Fruit fly (Drosophila melanogaster) S2 (cell line): ENCODE measurements around the gene CG44405.

Experiments used
- CG8478 ChIP-seq: fragments of >200 bp; optimal IDR thresholded peaks from 2 replicates; lab custom pipeline; 2018
- CTCF ChIP-seq, 2 experiments: fragments of >200 bp; optimal IDR thresholded peaks; 2 replicates each; lab custom pipeline; 2018

CG44405 gene

DNA sequence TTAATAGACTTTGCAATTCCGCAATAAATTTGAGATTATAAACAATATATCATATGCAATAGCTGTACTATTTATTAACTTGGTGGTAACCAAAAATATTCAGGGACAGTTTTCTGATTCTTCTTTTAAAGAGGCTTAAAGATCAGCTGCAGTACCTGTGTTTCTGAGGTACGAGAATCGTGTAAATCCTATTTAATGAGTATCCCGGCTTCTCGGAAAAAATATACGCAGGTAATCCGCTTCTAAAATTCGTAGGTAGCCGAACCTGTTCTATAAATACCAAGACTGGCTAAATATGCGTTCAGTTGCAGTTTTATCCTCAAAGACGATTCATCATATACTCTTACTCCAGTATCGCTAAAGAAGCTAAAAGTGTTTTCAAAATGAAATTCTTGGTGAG lies 12.5 kb downstream of the CG44405 start, which contains the start of gene CG4440:
CG4440 (plus strand) TSS at position 301 of the 400 bp plus-strand sequence.
- no peak for TF ChIP-seq CTCF (optimal IDR thresholded peaks at IDR 0.05; lab: Kevin White, UChicago)
- no peak for TF ChIP-seq CG8478 (lab: Kevin White, UChicago)

DNA sequence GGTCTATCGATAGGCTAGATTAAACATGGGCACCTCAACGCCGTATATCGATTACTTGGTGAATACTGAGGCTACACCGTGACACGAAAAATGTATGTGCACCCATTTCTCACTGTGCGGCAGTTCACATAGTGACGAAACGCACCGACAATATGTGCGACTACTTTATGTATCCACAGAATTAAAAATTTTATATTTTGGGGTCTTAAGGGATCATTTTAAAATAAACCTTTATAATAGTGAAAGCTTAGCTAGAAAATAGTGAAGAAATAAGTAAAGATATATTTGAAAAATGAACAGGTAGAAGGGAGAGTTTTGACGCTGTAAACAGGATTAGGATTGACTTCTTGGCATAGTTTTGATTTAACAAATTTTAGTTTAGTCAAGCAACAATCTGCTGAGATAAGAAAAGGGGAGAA lies 13.0 kb downstream of the CG44405 start, which contains the start of gene mRpL4:
mRpL4 (minus strand) TSS at position 31 of the 419 bp plus-strand sequence.
- TF ChIP-seq CG8478 (lab: Kevin White, UChicago) (no peak), CTCF (optimal IDR thresholded peaks at IDR 0.05; lab: Kevin White, UChicago) (peak in 1 of 2 experiments; percentile 19)

DNA sequence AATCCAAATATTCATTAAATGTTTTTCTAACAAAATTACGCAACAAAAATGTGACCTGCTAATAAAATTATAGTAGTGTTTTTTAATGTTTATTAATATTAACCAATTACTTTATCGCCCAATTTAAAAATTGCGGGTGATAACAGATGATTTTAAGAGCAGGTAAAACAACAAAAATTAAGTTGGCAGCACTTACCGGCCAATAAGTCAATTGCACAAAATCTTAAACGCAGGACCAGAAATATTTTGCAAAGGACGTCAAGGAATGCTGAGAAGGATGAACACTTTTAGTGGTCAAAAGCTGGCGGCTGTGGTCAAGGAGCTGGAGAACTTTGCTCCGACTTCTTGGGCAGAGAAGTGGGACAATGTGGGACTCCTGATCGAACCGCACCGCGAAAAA lies 15.2 kb downstream of the CG44405 start, which contains the start of gene CG4278:
CG4278 (plus strand) TSS at position 178 of the 400 bp plus-strand sequence.
- no peak for TF ChIP-seq CG8478 (lab: Kevin White, UChicago)
- no peak for TF ChIP-seq CTCF (optimal IDR thresholded peaks at IDR 0.05; lab: Kevin White, UChicago)

DNA sequence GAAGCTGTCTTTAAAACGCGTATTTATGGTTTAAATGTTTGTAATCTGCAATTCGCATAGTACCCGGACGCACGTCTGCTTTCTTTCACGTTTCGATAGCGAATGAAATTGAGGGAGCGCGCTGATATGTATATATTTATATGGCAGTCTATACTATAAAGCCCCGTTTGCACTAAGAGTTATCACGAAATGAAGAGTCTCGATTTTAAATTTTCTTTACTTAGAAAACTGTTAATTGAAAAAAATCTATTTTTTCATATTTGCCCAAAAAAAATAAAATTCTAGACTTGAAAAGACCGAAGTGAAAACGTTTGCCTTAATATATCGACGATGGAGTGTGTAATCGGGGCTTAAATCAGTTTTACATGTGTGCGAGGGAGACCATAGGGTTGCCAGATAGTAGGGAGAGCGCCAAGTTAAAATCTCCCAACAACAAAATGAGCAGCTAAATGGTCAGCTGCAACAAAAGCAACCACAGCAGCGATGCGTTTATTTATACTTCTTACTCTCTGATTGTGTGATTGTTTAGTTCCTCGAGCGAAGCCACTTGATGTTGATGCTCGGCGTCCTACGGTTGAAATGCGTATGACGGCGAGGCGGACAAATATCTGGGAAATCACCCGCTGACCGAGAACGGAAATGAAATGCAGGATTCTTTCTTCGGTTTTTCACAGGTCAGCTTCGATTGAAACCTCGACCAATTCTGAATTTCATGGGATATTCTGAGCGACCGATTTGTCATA lies 16.4 kb downstream of the CG44405 start, which contains the start of gene cact:
cact (minus strand) TSS at position 693 of the 743 bp plus-strand sequence.
- TF ChIP-seq CG8478 (lab: Kevin White, UChicago), result no peak
- no peak for TF ChIP-seq CTCF (optimal IDR thresholded peaks at IDR 0.05; lab: Kevin White, UChicago)

DNA sequence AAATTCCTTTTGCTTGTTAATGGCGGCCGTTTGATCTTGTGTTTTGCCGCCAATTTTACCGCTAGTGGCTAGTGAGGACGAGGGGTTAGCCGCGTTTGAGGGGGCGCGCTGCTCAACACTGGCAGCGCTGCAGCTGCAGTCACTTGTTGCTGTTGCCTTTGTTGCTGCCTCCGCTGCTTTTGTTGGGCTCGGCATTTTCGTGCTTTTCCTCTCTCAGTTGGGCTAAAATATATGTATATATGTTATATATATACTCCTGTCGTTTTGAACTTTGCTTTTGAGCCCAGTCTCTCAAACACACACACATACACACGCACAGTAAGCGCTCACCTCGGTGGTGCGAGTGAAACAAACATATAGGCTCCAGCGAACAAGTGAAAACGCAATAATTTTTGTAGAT lies 17.3 kb downstream of the CG44405 start:
- TF ChIP-seq CTCF (optimal IDR thresholded peaks at IDR 0.05; lab: Kevin White, UChicago), result no peak
- TF ChIP-seq CG8478 (lab: Kevin White, UChicago), result no peak

DNA sequence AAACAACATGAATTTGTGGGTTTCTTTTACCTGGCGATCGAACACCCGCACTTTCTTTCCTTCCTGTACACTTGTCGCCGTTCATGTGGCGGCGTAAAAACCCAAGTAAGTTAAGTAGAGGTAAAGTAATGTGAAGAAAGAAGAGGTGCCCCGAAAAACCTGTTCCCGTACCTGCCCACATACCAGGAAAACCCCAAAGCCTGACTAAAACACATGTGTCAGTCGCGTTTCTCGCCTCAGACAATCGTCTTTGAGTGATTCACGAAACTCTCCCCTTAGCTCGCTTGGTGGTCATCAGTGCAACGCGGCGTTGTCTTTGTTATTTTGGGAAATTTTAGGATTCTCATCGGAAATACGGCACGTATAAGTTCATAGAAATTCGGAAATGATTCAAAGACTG lies 18.6 kb downstream of the CG44405 start:
- TF ChIP-seq CTCF (optimal IDR thresholded peaks at IDR 0.05; lab: Kevin White, UChicago) (no peak), CG8478 (lab: Kevin White, UChicago) (no peak)

DNA sequence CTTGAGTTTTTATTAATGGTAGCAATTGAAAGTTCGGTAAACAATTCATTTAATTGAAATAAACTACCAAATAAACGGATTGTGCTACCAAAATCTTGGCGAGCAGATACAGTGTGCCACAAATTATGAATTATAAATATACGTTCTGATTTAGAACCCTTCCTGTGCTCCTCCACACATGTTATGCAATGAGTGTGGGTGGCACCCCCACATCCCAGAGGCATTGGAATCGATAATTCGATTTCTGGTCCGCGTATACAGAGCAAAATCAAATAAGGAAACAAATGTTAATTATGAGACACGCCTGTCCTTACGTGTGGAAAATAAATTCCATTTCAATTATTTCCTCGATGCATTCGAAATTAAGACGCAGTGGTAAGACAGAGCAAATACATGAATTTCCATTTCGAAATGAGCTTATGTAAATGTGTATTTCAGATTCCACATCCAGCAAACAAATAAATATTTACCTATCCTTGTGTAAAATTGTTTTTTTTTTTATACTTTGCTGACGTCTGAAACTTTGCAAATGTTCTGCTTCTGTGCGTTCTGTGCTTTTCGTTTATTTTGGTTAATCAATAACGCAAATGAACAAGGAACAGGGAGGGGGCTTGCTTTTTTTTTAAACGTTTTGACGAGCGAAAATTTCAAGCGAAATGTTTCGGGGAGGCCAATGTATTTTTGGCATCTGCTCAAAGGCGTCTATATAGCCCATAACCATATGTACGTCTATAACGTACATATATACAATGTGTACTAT lies 20.1 kb downstream of the CG44405 start:
- TF ChIP-seq CTCF (optimal IDR thresholded peaks at IDR 0.05; lab: Kevin White, UChicago) (no peak), CG8478 (lab: Kevin White, UChicago) (no peak)

DNA sequence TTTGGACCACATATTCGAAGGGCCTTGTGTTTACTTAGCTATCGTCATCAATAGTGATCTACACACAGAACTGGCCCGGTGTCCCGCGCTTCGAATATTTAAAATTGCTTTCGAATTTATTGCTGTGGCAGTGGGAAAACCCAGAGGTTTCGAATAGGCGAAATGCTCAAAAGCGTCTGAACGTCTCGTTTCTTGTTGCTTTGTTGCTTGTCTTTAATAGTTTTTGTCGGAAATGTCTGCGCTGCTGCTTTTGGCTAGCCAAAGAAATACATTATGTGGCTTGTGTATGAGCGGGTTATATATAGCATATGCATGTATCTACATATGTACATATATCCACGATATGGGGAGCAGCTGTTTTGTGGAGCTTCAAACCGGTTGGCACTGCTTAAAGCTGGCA lies 20.9 kb downstream of the CG44405 start:
- TF ChIP-seq CG8478 (lab: Kevin White, UChicago) (no peak), CTCF (optimal IDR thresholded peaks at IDR 0.05; lab: Kevin White, UChicago) (no peak)

DNA sequence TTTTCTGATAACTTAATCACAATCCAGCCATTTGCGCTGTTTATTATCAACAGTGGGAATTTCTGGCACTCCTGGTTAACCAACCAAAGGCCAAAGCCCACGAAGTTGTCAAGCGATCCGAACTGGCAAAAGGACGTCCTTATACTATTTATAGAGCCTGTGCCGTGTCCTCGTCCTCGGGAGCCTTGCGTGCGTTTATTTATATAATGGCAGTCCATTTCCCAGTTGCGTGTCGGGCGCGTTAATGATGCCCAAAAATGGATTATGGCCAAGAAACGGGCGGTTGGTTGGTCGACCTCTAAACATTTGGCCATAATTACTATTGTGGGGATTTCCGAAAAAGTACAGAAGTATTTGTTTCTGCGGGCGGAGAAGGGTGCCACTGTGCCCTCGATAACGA lies 21.7 kb downstream of the CG44405 start:
- TF ChIP-seq CG8478 (lab: Kevin White, UChicago) (no peak), CTCF (optimal IDR thresholded peaks at IDR 0.05; lab: Kevin White, UChicago) (no peak)

DNA sequence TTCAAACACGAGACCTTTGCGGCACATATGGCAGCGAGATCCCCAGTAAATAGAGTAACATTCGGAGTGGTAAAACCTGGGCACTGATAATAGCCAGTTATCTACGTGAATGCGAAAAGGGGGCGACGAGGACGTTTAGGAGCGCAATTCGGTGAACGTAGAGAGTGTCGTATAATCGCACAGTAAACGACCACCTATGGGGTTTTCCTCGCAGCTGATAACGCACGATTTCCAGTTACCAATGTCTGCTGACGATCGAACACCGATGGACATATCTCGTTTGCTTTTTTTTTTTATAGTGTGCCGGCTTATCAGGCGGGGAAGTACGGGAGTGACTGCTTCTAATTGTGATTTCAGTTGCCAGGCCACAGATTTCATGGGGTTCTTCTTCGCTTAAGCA lies 22.4 kb downstream of the CG44405 start:
- TF ChIP-seq CG8478 (lab: Kevin White, UChicago), result no peak
- TF ChIP-seq CTCF (optimal IDR thresholded peaks at IDR 0.05; lab: Kevin White, UChicago), result no peak

DNA sequence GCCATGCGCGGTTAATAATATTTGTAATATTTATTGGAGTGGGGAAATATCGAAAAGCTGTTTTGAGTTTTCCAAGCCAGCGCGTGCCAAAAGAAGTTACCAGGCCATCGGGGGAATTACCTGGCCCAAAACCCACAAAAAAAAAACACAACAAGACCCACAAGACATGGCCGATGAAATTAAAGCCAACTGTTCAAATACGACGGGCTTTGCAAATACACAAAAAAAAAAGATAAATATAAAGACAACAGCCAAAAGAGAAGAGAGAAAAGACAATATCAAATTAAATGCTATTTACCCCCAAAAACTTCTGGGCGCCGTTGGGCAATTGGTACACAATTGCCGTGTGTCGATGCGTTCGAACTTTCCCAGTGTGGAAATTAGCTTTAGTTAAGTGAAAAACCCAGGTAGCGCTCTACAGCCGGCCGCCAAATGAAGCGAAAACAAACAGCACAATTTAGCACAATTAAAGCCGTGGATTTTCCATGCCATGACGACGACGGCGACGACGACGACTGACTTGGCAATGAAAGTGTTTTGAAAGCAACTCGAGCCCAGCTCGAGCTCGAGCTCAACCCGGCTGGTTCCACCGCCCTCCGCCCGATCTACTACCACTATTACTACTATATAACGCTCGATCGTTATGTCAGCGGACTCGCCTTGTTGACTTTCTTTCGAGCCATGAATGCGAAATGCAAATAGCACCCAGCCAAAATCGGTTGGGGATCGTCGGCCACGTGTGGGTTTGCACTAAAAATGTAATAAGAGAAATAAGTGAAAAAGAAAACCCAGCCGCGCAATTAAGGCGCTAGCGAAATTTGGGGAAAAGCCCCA lies 24.1 kb downstream of the CG44405 start:
- TF ChIP-seq CTCF (optimal IDR thresholded peaks at IDR 0.05; lab: Kevin White, UChicago) (no peak), CG8478 (lab: Kevin White, UChicago) (no peak)

DNA sequence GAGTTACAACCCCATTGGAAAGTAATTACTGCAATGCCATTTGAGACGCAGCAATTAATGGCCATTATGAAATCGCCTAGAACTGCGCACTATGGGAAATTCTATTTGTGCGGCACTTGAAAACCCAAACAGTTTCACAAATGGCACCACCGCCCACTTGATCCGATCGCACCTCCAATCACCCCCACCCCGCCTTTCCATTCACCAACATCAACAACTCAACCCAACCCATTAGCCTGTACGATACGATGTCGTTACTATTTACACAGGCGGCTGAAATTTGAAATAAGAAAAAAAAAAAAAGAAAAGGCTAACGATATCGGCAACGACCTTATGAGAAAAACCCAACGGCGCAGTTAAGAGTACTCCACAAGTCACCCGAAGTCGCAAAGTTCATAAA lies 25.0 kb downstream of the CG44405 start:
- no peak for TF ChIP-seq CTCF (optimal IDR thresholded peaks at IDR 0.05; lab: Kevin White, UChicago)
- no peak for TF ChIP-seq CG8478 (lab: Kevin White, UChicago)

DNA sequence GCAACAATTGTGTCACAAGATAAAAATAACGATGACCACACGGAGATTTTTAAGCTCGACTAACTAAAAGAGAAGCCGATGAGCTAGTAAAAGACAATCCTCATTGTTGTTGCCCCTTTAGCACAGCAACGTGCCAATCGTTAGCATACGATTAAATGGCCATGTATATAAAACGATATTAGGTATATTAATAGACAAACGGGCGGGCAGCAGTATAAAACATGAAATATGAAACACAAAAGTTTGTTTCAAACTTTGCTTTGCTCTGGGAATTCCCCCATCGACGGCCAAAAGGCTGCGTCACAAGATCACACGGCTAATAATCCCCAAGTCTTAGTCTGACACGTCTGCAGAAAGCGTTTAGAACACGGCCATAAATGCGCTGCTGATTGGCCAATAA lies 25.7 kb downstream of the CG44405 start:
- no peak for TF ChIP-seq CTCF (optimal IDR thresholded peaks at IDR 0.05; lab: Kevin White, UChicago)
- TF ChIP-seq CG8478 (lab: Kevin White, UChicago), result no peak

DNA sequence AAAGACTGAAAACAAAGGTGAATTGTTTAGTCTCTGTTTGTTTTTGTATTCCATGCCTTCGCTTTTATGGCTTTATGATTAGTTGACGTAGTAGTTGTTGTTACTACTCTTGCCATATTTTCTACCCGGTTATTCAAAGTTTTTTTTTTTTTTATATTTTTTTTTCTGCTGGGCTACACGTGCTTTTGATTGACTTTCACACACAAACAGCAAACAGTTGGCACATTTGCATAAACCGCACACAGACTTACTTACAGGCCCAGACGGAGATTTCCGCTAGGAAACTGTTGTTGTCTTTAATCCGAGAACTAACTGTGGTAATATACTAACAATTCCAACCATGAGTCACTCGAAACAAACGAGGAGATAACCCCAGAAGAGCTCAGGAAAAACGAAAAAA lies 26.3 kb downstream of the CG44405 start:
- no peak for TF ChIP-seq CTCF (optimal IDR thresholded peaks at IDR 0.05; lab: Kevin White, UChicago)
- TF ChIP-seq CG8478 (lab: Kevin White, UChicago), result no peak
